Worm (Caenorhabditis elegans): Measurements from ENCODE around the gene srh-36.
A peak's percentile ranks its signal among the peaks of the same experiment; 100 is the strongest.

Gene srh-36

ce11 chrV:2836501-2836900, 15.0 kb upstream of the srh-36 start, which contains the start of gene srj-45 (continued):
- no peak for TF ChIP-seq hlh-30 (tag; optimal IDR thresholded peaks at IDR 0.05; ENCODE audit: insufficient read depth)

DNA sequence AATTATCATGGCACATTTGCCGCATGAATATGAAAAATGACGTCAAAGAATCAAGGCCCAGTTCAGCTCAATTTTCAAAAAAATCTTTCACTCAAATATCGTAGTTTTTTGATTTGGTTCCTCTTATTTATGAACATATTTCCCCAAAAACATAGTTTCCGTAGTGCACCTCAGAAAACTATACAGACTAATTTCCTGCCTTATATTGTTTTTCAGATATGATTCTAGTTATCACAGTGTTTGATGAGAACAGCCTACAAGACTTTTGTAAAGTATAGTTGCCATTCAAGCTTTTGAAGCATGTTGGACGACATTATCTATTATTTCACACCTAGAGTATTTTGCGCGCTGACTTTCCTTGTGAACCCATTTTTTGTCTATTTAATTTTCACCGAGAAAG, 11.2 kb upstream of the srh-36 start, which contains the start of gene srj-50:
srj-50 (plus strand) TSS at position 301 of the 400 bp plus-strand sequence.
- TF ChIP-seq hlh-15 (tag; optimal IDR thresholded peaks at IDR 0.05) (no peak), elt-2 (tag; optimal IDR thresholded peaks at IDR 0.05) (no peak), dmd-4 (tag; optimal IDR thresholded peaks at IDR 0.05; ENCODE audit: borderline replicate concordance) (no peak), ceh-14 (tag; optimal IDR thresholded peaks at IDR 0.05) (no peak), ets-4 (tag; optimal IDR thresholded peaks at IDR 0.05) (no peak), ama-1 (optimal IDR thresholded peaks at IDR 0.05) (no peak), pha-2 (tag; optimal IDR thresholded peaks at IDR 0.05) (no peak), syd-9 (tag; optimal IDR thresholded peaks at IDR 0.05) (no peak), che-1 (tag; optimal IDR thresholded peaks at IDR 0.05) (no peak), T23F11.4 (GFP tag; optimal IDR thresholded peaks at IDR 0.05) (no peak), tbx-2 (tag; optimal IDR thresholded peaks at IDR 0.05) (no peak), dve-1 (tag; optimal IDR thresholded peaks at IDR 0.05) (no peak), odd-2 (tag; optimal IDR thresholded peaks at IDR 0.05) (no peak), fkh-10 (GFP tag; optimal IDR thresholded peaks at IDR 0.05) (no peak)

DNA sequence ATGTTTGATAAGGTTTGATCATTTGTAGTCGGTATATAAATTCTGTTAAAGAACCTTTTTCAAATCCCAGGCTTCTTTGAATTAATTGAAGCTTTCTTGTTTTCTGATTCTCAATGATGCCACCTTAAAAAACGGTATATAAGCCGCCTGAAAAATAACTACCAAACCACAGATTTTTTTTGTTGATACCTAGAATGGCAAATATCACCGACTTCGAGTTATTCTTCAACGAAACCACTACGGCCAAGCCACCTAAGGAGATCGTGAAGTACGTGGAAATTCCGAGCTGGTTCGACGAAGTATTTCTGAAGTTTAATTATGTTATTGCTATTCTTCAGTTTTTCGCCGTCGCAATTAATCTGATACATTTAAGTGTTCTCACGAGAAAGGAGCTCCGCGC, 9.3 kb upstream of the srh-36 start, which contains the start of gene srw-2:
srw-2 (plus strand) TSS at position 62 of the 400 bp plus-strand sequence.
- TF ChIP-seq nhr-232 (tag; optimal IDR thresholded peaks at IDR 0.05) (no peak), ets-4 (tag; optimal IDR thresholded peaks at IDR 0.05) (no peak), syd-9 (tag; optimal IDR thresholded peaks at IDR 0.05) (no peak), hlh-8 (tag; optimal IDR thresholded peaks at IDR 0.05) (no peak), Y22D7AL.16 (tag; optimal IDR thresholded peaks at IDR 0.05) (no peak), zip-5 (tag; optimal IDR thresholded peaks at IDR 0.05) (no peak)

DNA sequence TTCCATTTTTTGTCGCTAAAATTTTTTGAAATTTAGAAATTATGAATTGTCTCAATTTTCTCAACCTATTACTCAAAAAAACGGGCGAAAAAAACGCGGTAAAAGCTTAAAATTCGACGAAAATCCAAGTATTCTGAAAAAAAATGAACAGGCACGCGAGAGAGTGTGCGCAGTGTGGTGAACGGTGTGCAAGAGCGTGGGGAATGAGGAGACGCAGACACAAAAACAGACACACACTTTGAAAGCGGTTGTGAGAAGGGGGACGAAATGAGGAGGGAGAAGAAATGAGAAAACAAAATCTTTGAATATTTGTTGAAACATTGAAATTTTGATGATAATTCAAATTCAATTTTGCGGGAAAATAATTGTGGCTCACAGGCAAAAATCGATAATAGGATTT, 5.3 kb upstream of the srh-36 start, which contains the start of gene T03D3.5:
T03D3.5 (minus strand) TSS at position 21 of the 400 bp plus-strand sequence.
- TF ChIP-seq unc-42 (tag; optimal IDR thresholded peaks at IDR 0.05), result peak; percentile 1
- no peak for TF ChIP-seq hlh-15 (tag; optimal IDR thresholded peaks at IDR 0.05)

ce11 chrV:2825978-2826377, 4.5 kb upstream of the srh-36 start:
- TF ChIP-seq dve-1 (tag; optimal IDR thresholded peaks at IDR 0.05) (peak; percentile 85), pqm-1 (tag; optimal IDR thresholded peaks at IDR 0.05) (no peak)

- TF ChIP-seq nhr-232 (tag; optimal IDR thresholded peaks at IDR 0.05), result no peak
Measured at ce11 chrV:2818117-2818516, 3.4 kb downstream of the srh-36 start, which contains the start of gene srt-34. TSS of gene srt-34 (minus strand) at chrV:2818217.

DNA sequence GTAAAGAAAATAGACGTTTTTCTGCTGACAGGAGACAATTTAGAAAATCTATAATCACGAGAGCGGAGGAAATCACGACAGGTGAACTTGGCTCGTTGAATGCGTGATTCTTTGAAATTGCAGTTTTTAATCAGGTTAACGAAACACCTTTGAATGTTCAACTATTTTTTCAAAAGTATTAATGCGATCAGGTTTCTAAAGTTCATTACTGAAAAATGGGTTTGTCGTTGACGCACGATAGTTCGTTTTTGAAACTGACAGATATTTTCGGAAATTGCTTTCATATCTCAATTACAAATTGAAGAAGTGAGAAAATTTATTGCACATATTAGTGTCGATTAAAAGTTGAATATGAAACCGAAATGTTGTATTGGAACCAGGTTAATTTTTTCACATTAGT, 5.5 kb downstream of the srh-36 start, which contains the start of gene F54E2.5:
F54E2.5 (minus strand) TSS at position 101 of the 400 bp plus-strand sequence.
- TF ChIP-seq hlh-6 (tag; optimal IDR thresholded peaks at IDR 0.05) (no peak), lin-11 (tag; optimal IDR thresholded peaks at IDR 0.05) (no peak), nfya-1 (tag; optimal IDR thresholded peaks at IDR 0.05) (no peak)

DNA sequence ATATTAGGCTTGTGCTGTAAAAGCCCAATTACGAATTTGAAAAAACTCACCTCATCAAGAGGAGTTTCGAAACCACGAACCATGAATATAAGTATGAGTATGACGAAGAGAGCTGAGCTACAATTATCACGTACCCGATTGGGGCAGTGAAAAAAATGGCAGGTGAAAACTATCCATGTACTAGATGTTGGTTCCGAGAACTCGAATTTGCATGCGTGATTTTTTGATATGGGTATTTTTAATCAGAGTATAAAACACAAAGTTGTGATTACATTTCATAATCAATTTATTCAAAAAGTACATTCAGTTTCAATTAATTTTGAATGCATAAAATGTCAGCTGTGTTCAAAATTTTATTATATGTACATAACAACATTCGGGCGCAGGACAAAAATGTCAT, 7.6 kb downstream of the srh-36 start, which contains the start of gene F54E2.9:
F54E2.9 (minus strand) TSS at position 132 of the 400 bp plus-strand sequence.
- TF ChIP-seq madf-2 (tag; optimal IDR thresholded peaks at IDR 0.05), result no peak
- no peak for TF ChIP-seq fkh-6 (tag; optimal IDR thresholded peaks at IDR 0.05)
- no peak for TF ChIP-seq K09A11.1 (tag; optimal IDR thresholded peaks at IDR 0.05; ENCODE audit: insufficient read depth)
- TF ChIP-seq C38D4.7 (GFP tag; optimal IDR thresholded peaks at IDR 0.05), result no peak
- TF ChIP-seq ceh-14 (tag; optimal IDR thresholded peaks at IDR 0.05), result no peak
- no peak for TF ChIP-seq fax-1 (tag; optimal IDR thresholded peaks at IDR 0.05)
- TF ChIP-seq pqm-1 (tag; optimal IDR thresholded peaks at IDR 0.05), result no peak
- no peak for TF ChIP-seq hlh-13 (GFP tag; optimal IDR thresholded peaks at IDR 0.05)
- TF ChIP-seq lin-11 (tag; optimal IDR thresholded peaks at IDR 0.05), result no peak
- no peak for TF ChIP-seq dve-1 (tag; optimal IDR thresholded peaks at IDR 0.05)
- no peak for TF ChIP-seq sox-4 (tag; optimal IDR thresholded peaks at IDR 0.05)
